Fruit fly (Drosophila melanogaster) whole organism, embryonic: Measurements from ENCODE around the gene CG5808.
A peak's percentile ranks its signal among the peaks of the same experiment; 100 is the strongest.

Source experiments
- Asciz ChIP-seq: fragments of 200-800 bp; sonication (Bioruptor generic); optimal IDR thresholded peaks from 2 replicates; lab custom pipeline; 2017; ENCODE audit warnings: missing biosample characterization, mild to moderate bottlenecking, missing genetic modification characterization, missing genetic modification reagents
- Blimp-1 ChIP-seq: fragments of 200-800 bp; sonication (Bioruptor generic); optimal IDR thresholded peaks from 3 replicates; lab custom pipeline; 2018; ENCODE audit warnings: missing biosample characterization, missing genetic modification characterization, mild to moderate bottlenecking, moderate library complexity, missing genetic modification reagents
- CG10209 ChIP-seq: fragments of 200-800 bp; sonication (Bioruptor generic); optimal IDR thresholded peaks from 3 replicates; lab custom pipeline; 2017; ENCODE audit warnings: missing biosample characterization, mild to moderate bottlenecking, missing genetic modification characterization, missing genetic modification reagents
- CG10267 ChIP-seq: fragments of 200-800 bp; sonication (Bioruptor generic); optimal IDR thresholded peaks from 2 replicates; lab custom pipeline; 2018; ENCODE audit warnings: missing biosample characterization, mild to moderate bottlenecking, missing genetic modification characterization, moderate library complexity
- CG10431 ChIP-seq: fragments of 200-800 bp; sonication (Bioruptor generic); optimal IDR thresholded peaks from 3 replicates; lab custom pipeline; 2018; ENCODE audit warnings: missing biosample characterization, mild to moderate bottlenecking, missing genetic modification characterization
- CG10462 ChIP-seq: fragments of 200-800 bp; sonication (Bioruptor generic); optimal IDR thresholded peaks from 2 replicates; lab custom pipeline; 2016; ENCODE audit warnings: missing biosample characterization, missing genetic modification characterization
- CG11504 ChIP-seq: fragments of 200-800 bp; sonication (Bioruptor generic); optimal IDR thresholded peaks from 3 replicates; lab custom pipeline; 2019; ENCODE audit warnings: missing biosample characterization, mild to moderate bottlenecking, missing genetic modification characterization, moderate library complexity
- CG11695 ChIP-seq: fragments of 200-800 bp; sonication (Bioruptor generic); IDR thresholded peaks from 3 replicates; pipeline ENCODE4 v1.3.6; 2022; ENCODE audit warnings: missing biosample characterization, missing genetic modification characterization
- CG12155 ChIP-seq: fragments of 200-800 bp; sonication (Bioruptor generic); optimal IDR thresholded peaks from 3 replicates; lab custom pipeline; 2016; ENCODE audit warnings: missing biosample characterization, missing genetic modification characterization
- CG12219 ChIP-seq: fragments of 200-800 bp; sonication (Bioruptor generic); optimal IDR thresholded peaks from 3 replicates; lab custom pipeline; 2018; ENCODE audit warnings: missing biosample characterization, mild to moderate bottlenecking, missing genetic modification characterization
- CG12659 ChIP-seq: fragments of 200-800 bp; sonication (Bioruptor generic); optimal IDR thresholded peaks from 3 replicates; lab custom pipeline; 2017; ENCODE audit warnings: mild to moderate bottlenecking, missing biosample characterization, missing genetic modification reagents, missing genetic modification characterization
- CG14441 ChIP-seq: fragments of 200-800 bp; sonication (Bioruptor generic); IDR thresholded peaks from 2 replicates; pipeline ENCODE4 v1.3.6; 2022; ENCODE audit warnings: missing biosample characterization, missing genetic modification characterization
- CG14965 ChIP-seq: fragments of 200-800 bp; sonication (Bioruptor generic); optimal IDR thresholded peaks from 2 replicates; lab custom pipeline; 2016; ENCODE audit warnings: missing biosample characterization, missing genetic modification characterization, borderline replicate concordance
- CG15269 ChIP-seq: fragments of 200-800 bp; sonication (Bioruptor generic); optimal IDR thresholded peaks from 2 replicates; lab custom pipeline; 2018; ENCODE audit warnings: missing biosample characterization, mild to moderate bottlenecking, missing genetic modification characterization, moderate library complexity
- CG2678 ChIP-seq: fragments of 200-800 bp; sonication (Bioruptor generic); optimal IDR thresholded peaks from 3 replicates; lab custom pipeline; 2019; ENCODE audit warnings: missing biosample characterization, mild to moderate bottlenecking, missing genetic modification characterization, moderate library complexity
- CG3163 ChIP-seq: fragments of 200-800 bp; sonication (Bioruptor generic); optimal IDR thresholded peaks from 3 replicates; lab custom pipeline; 2016; ENCODE audit warnings: missing biosample characterization, missing genetic modification characterization
- CG3281 ChIP-seq: fragments of 200-800 bp; sonication (Bioruptor generic); optimal IDR thresholded peaks from 3 replicates; lab custom pipeline; 2017; ENCODE audit warnings: missing biosample characterization, mild to moderate bottlenecking, missing genetic modification characterization
- CG34376 ChIP-seq: fragments of 200-800 bp; sonication (Bioruptor generic); optimal IDR thresholded peaks from 2 replicates; lab custom pipeline; 2018; ENCODE audit warnings: missing biosample characterization, mild to moderate bottlenecking, missing genetic modification characterization
- CG6175 ChIP-seq: fragments of 200-800 bp; sonication (Bioruptor generic); IDR thresholded peaks from 3 replicates; pipeline ENCODE4 v1.3.6; 2022; ENCODE audit warnings: missing biosample characterization, missing genetic modification characterization
- CG6689 ChIP-seq: fragments of 200-800 bp; sonication (Bioruptor generic); IDR thresholded peaks from 2 replicates; pipeline ENCODE4 v1.3.6; 2022; ENCODE audit warnings: missing biosample characterization, missing genetic modification characterization
- CG6813 ChIP-seq: fragments of 200-800 bp; sonication (Bioruptor generic); optimal IDR thresholded peaks from 2 replicates; lab custom pipeline; 2017; ENCODE audit warnings: missing biosample characterization, missing genetic modification characterization, mild to moderate bottlenecking, moderate library complexity, missing genetic modification reagents
- CG7271 ChIP-seq: fragments of 200-800 bp; sonication (Bioruptor generic); optimal IDR thresholded peaks from 2 replicates; lab custom pipeline; 2018; ENCODE audit warnings: missing biosample characterization, mild to moderate bottlenecking, missing genetic modification characterization, moderate library complexity
- CG7745 ChIP-seq: fragments of 200-800 bp; sonication (Bioruptor generic); optimal IDR thresholded peaks from 2 replicates; lab custom pipeline; 2018; ENCODE audit warnings: missing biosample characterization, mild to moderate bottlenecking, missing genetic modification characterization, moderate library complexity
- CG7839 ChIP-seq: fragments of 200-800 bp; sonication (Bioruptor generic); optimal IDR thresholded peaks from 3 replicates; lab custom pipeline; 2018; ENCODE audit warnings: missing biosample characterization, mild to moderate bottlenecking, missing genetic modification characterization, moderate library complexity
- CTCF ChIP-seq: fragments of 200-800 bp; sonication (Bioruptor generic); optimal IDR thresholded peaks from 2 replicates; lab custom pipeline; 2017; ENCODE audit warnings: missing biosample characterization, mild to moderate bottlenecking, missing genetic modification characterization, moderate library complexity
- Dbx ChIP-seq: fragments of 200-800 bp; sonication (Bioruptor generic); IDR thresholded peaks from 3 replicates; pipeline ENCODE4 v1.3.6; 2022; ENCODE audit warnings: missing biosample characterization, missing genetic modification characterization
- Dfd ChIP-seq, 2 experiments: fragments of >200 bp; optimal IDR thresholded peaks; 2 replicates each; lab custom pipeline; 2017; ENCODE audit warnings: missing biosample characterization in 2 of 2, missing genetic modification characterization in 2 of 2
- Drgx ChIP-seq: fragments of 200-800 bp; sonication (Bioruptor generic); IDR thresholded peaks from 2 replicates; pipeline ENCODE4 v1.3.6; 2022; ENCODE audit warnings: missing biosample characterization, missing genetic modification characterization
- Ets97D ChIP-seq: fragments of 200-800 bp; sonication (Bioruptor generic); optimal IDR thresholded peaks from 3 replicates; lab custom pipeline; 2016; ENCODE audit warnings: missing biosample characterization, missing genetic modification characterization
- MBD-R2 ChIP-seq: fragments of 200-800 bp; sonication (Bioruptor generic); IDR thresholded peaks from 2 replicates; pipeline ENCODE4 v1.3.6; 2022; ENCODE audit warnings: missing biosample characterization, missing genetic modification characterization
- Oli ChIP-seq: fragments of 200-800 bp; sonication (Bioruptor generic); optimal IDR thresholded peaks from 2 replicates; lab custom pipeline; 2018; ENCODE audit warnings: missing biosample characterization, mild to moderate bottlenecking, missing genetic modification characterization, moderate library complexity
- Sry-β ChIP-seq: fragments of 200-800 bp; sonication (Bioruptor generic); optimal IDR thresholded peaks from 2 replicates; lab custom pipeline; 2018; ENCODE audit warnings: missing biosample characterization, mild to moderate bottlenecking, missing genetic modification characterization, moderate library complexity
- ase ChIP-seq: fragments of 200-800 bp; sonication (Bioruptor generic); IDR thresholded peaks from 3 replicates; pipeline ENCODE4 v1.3.6; 2022; ENCODE audit warnings: missing biosample characterization, missing genetic modification characterization
- bigmax ChIP-seq: fragments of 200-800 bp; sonication (Bioruptor generic); optimal IDR thresholded peaks from 2 replicates; lab custom pipeline; 2018; ENCODE audit warnings: missing biosample characterization, mild to moderate bottlenecking, missing genetic modification characterization
- bowl ChIP-seq: fragments of 200-800 bp; sonication (Bioruptor generic); IDR thresholded peaks from 2 replicates; pipeline ENCODE4 v1.3.6; 2022; ENCODE audit warnings: missing biosample characterization, missing genetic modification characterization
- btn ChIP-seq: fragments of 200-800 bp; sonication (Bioruptor generic); optimal IDR thresholded peaks from 2 replicates; lab custom pipeline; 2016; ENCODE audit warnings: missing biosample characterization, missing genetic modification characterization
- chinmo ChIP-seq: fragments of 200-800 bp; sonication (Bioruptor generic); IDR thresholded peaks from 4 replicates; pipeline ENCODE4 v1.3.6; 2022; ENCODE audit warnings: missing biosample characterization, missing genetic modification characterization; ENCODE audit not compliant: partially characterized antibody
- corto ChIP-seq: fragments of 200-800 bp; sonication (Bioruptor generic); optimal IDR thresholded peaks from 2 replicates; lab custom pipeline; 2016; ENCODE audit warnings: missing biosample characterization, mild to moderate bottlenecking, missing genetic modification characterization, moderate library complexity
- knrl ChIP-seq: fragments of 200-800 bp; sonication (Bioruptor generic); IDR thresholded peaks from 3 replicates; pipeline ENCODE4 v1.3.6; 2022; ENCODE audit warnings: missing biosample characterization, missing genetic modification characterization; ENCODE audit not compliant: partially characterized antibody
- mam ChIP-seq: fragments of 200-800 bp; sonication (Bioruptor generic); optimal IDR thresholded peaks from 3 replicates; lab custom pipeline; 2016; ENCODE audit warnings: missing biosample characterization, missing genetic modification characterization
- mirr ChIP-seq: fragments of 200-800 bp; sonication (Bioruptor generic); optimal IDR thresholded peaks from 3 replicates; lab custom pipeline; 2018; ENCODE audit warnings: missing biosample characterization, mild to moderate bottlenecking, missing genetic modification characterization
- pfk ChIP-seq: fragments of 200-800 bp; sonication (Bioruptor generic); optimal IDR thresholded peaks from 2 replicates; lab custom pipeline; 2018; ENCODE audit warnings: missing biosample characterization, mild to moderate bottlenecking, missing genetic modification characterization, moderate library complexity
- pnt ChIP-seq: fragments of 200-800 bp; sonication (Bioruptor generic); optimal IDR thresholded peaks from 3 replicates; lab custom pipeline; 2016; ENCODE audit warnings: missing biosample characterization, missing genetic modification characterization
- repo ChIP-seq: fragments of 200-800 bp; sonication (Bioruptor generic); optimal IDR thresholded peaks from 2 replicates; lab custom pipeline; 2016; ENCODE audit warnings: missing biosample characterization, missing genetic modification characterization
- sisA ChIP-seq: fragments of 200-800 bp; sonication (Bioruptor generic); IDR thresholded peaks from 2 replicates; pipeline ENCODE4 v1.3.6; 2022; ENCODE audit warnings: missing biosample characterization, missing genetic modification characterization
- sna ChIP-seq: fragments of 200-800 bp; sonication (Bioruptor generic); IDR thresholded peaks from 2 replicates; pipeline ENCODE4 v1.3.6; 2022; ENCODE audit warnings: missing biosample characterization, missing genetic modification characterization; ENCODE audit not compliant: partially characterized antibody
- sr ChIP-seq: fragments of 200-800 bp; sonication (Bioruptor generic); IDR thresholded peaks from 3 replicates; pipeline ENCODE4 v1.3.6; 2022; ENCODE audit warnings: missing biosample characterization, missing genetic modification characterization
- ssp ChIP-seq: fragments of 200-800 bp; sonication (Bioruptor generic); IDR thresholded peaks from 2 replicates; pipeline ENCODE4 v1.3.6; 2022; ENCODE audit warnings: missing biosample characterization, missing genetic modification characterization
- wek ChIP-seq: fragments of 200-800 bp; sonication (Bioruptor generic); optimal IDR thresholded peaks from 3 replicates; lab custom pipeline; 2018; ENCODE audit warnings: missing biosample characterization, mild to moderate bottlenecking, missing genetic modification characterization, moderate library complexity
- zen2 ChIP-seq: fragments of 200-800 bp; sonication (Bioruptor generic); IDR thresholded peaks from 3 replicates; pipeline ENCODE4 v1.3.6; 2022; ENCODE audit warnings: missing biosample characterization, missing genetic modification characterization; ENCODE audit not compliant: partially characterized antibody

Gene CG5808

dm6 chr3R:24809576-24810279, 7.1 kb downstream of the CG5808 start (continued):
- no peak for TF ChIP-seq CG12219 (GFP tag; lab: Kevin White, UChicago)
- no peak for TF ChIP-seq corto (GFP tag; lab: Kevin White, UChicago)
- TF ChIP-seq CG15269, result no peak
- no peak for TF ChIP-seq btn (GFP tag; lab: Kevin White, UChicago)
- no peak for TF ChIP-seq pnt (GFP tag; lab: Kevin White, UChicago)
- no peak for TF ChIP-seq sna (GFP tag; lab: Robert Waterston, UW)
- no peak for TF ChIP-seq MBD-R2 (GFP tag; lab: Robert Waterston, UW)
- peak; percentile 48 for TF ChIP-seq CG7271 (tag; lab: Kevin White, UChicago)
- no peak for TF ChIP-seq CG11504 (tag; lab: Kevin White, UChicago)
- no peak for TF ChIP-seq Dfd (GFP tag; optimal IDR thresholded peaks at IDR 0.05; lab: Kevin White, UChicago)
- TF ChIP-seq CG10462, result no peak
- TF ChIP-seq pfk (GFP tag; lab: Kevin White, UChicago), result no peak
- TF ChIP-seq ase (GFP tag; lab: Robert Waterston, UW), result no peak
- TF ChIP-seq CG10431, result peak; percentile 44
- TF ChIP-seq CG11695 (GFP tag; lab: Robert Waterston, UW), result 0 out of 3 replicates have a peak, but pooled peaks have one; percentile 11
- no peak for TF ChIP-seq CG2678 (tag; lab: Kevin White, UChicago)
- peak; percentile 92 for TF ChIP-seq Asciz (GFP tag; lab: Kevin White, UChicago)
- TF ChIP-seq CG14441 (GFP tag; lab: Robert Waterston, UW), result no peak
- no peak for TF ChIP-seq ssp
- TF ChIP-seq CTCF (GFP tag; lab: Kevin White, UChicago), result no peak
- no peak for TF ChIP-seq CG14965 (GFP tag; lab: Kevin White, UChicago)
- no peak for TF ChIP-seq Blimp-1 (GFP tag; lab: Kevin White, UChicago)
- no peak for TF ChIP-seq CG7745 (tag; lab: Kevin White, UChicago)
- TF ChIP-seq Ets97D (GFP tag; lab: Kevin White, UChicago), result no peak
- TF ChIP-seq CG6813 (GFP tag; lab: Kevin White, UChicago), result peak; percentile 86
- peak; percentile 83 for TF ChIP-seq CG34376 (GFP tag; lab: Kevin White, UChicago)
- peak; percentile 2 for TF ChIP-seq CG10267 (tag; lab: Kevin White, UChicago)
- TF ChIP-seq CG6175 (GFP tag; lab: Robert Waterston, UW), result no peak
- 0 out of 4 replicates have a peak, but pooled peaks have one; percentile 21 for TF ChIP-seq chinmo (GFP tag; lab: Robert Waterston, UW)
- no peak for TF ChIP-seq CG7839 (tag; lab: Kevin White, UChicago)
- TF ChIP-seq repo, result no peak
- no peak for TF ChIP-seq Dbx (GFP tag; lab: Robert Waterston, UW)
- peak; percentile 29; the same call in 1 of the 3 replicates for TF ChIP-seq sr (GFP tag; lab: Robert Waterston, UW)
- TF ChIP-seq CG3281 (GFP tag; lab: Kevin White, UChicago), result peak; percentile 74
- peak; percentile 63 for TF ChIP-seq CG10209 (GFP tag; lab: Kevin White, UChicago)
- no peak for TF ChIP-seq CG3163
- TF ChIP-seq knrl (GFP tag; lab: Robert Waterston, UW), result no peak
- TF ChIP-seq mam, result no peak
- TF ChIP-seq Oli (tag; lab: Kevin White, UChicago), result no peak
- TF ChIP-seq Sry-β (GFP tag; lab: Kevin White, UChicago), result peak; percentile 31
- peak; percentile 39 for TF ChIP-seq mirr (GFP tag; lab: Kevin White, UChicago)
- TF ChIP-seq CG12155 (GFP tag; lab: Kevin White, UChicago), result no peak
- TF ChIP-seq Drgx (GFP tag; lab: Robert Waterston, UW), result no peak
- TF ChIP-seq bowl (GFP tag; lab: Robert Waterston, UW), result no peak
- peak; percentile 38 for TF ChIP-seq CG12659 (GFP tag; lab: Kevin White, UChicago)
- TF ChIP-seq sisA (GFP tag; lab: Robert Waterston, UW), result no peak
- TF ChIP-seq bigmax (GFP tag; lab: Kevin White, UChicago), result peak; percentile 12
- peak; percentile 75 for TF ChIP-seq wek (GFP tag; lab: Kevin White, UChicago)
- no peak for TF ChIP-seq zen2 (GFP tag; lab: Robert Waterston, UW)
- no peak for TF ChIP-seq CG6689 (GFP tag; lab: Robert Waterston, UW)
